Fruit fly (Drosophila melanogaster): ENCODE measurements around the gene CG14238.

- TF ChIP-seq CTCF (optimal IDR thresholded peaks at IDR 0.05) (no peak), CG8478 (optimal IDR thresholded peaks at IDR 0.05) (no peak)
These were observed 15.4 kb upstream of the CG14238 start for dm6 chr3R:26442609-26443180.

All from S2 (cell line).